Fruit fly (Drosophila melanogaster) Kc167 (cell line): ENCODE results near the gene Mnt.

Experiments
- Sin3A ChIP-seq: fragments of >200 bp; optimal IDR thresholded peaks from 2 replicates; lab custom pipeline; 2018; ENCODE audit warnings: missing external identifiers
- h ChIP-seq: fragments of >200 bp; optimal IDR thresholded peaks from 3 replicates; lab custom pipeline; 2018; ENCODE audit warnings: missing external identifiers

dm6 chrX:3673710-3674344 is 2.2 kb downstream of the Mnt start:
- TF ChIP-seq h (lab: Kevin White, UChicago) (no peak), Sin3A (lab: Kevin White, UChicago) (no peak)
